Worm (Caenorhabditis elegans) whole organism, young adult: ENCODE measurements around the gene his-32.

Experiments used
- dpl-1 ChIP-seq: fragments of 150-350 bp; optimal IDR thresholded peaks from 2 replicates; lab custom pipeline; 2014; ENCODE audit warnings: missing biosample characterization, missing genetic modification reagents, missing genetic modification characterization
- pbrm-1 ChIP-seq: fragments of 200-800 bp; sonication (Bioruptor generic); IDR thresholded peaks from 2 replicates; pipeline ENCODE4 v1.3.6; 2022; ENCODE audit warnings: missing genetic modification reagents, missing genetic modification characterization, missing compliant biosample characterization

- TF ChIP-seq pbrm-1 (GFP tag; lab: Robert Waterston, UW) (no peak), dpl-1 (GFP tag; lab: Kevin White, UChicago) (no peak)
These were observed 16.3 kb upstream of the his-32 start for ce11 chrIV:8317800-8318199.
